Fruit fly (Drosophila melanogaster): ENCODE measurements around the gene Alg12.

dm6 chr3R:9747875-9747899, 8.6 kb upstream of the Alg12 start, which contains the start of gene PpD3:
- TF ChIP-seq CG8478 (optimal IDR thresholded peaks at IDR 0.05), result no peak
- TF ChIP-seq CTCF (optimal IDR thresholded peaks at IDR 0.05), result no peak

All from S2 (cell line).